Fruit fly (Drosophila melanogaster) whole organism: ENCODE data around the gene Gr9a.

Experiments
- Dll ChIP-seq: fragments of >200 bp; optimal IDR thresholded peaks from 2 replicates; lab custom pipeline; 2017
- EcR ChIP-seq, 2 experiments: fragments of >200 bp; optimal IDR thresholded peaks; 2 replicates each; lab custom pipeline; 2017; ENCODE audit warnings: missing biosample characterization in 2 of 2, missing genetic modification characterization in 2 of 2, missing genetic modification reagents in 2 of 2
- psq ChIP-seq: fragments of >200 bp; optimal IDR thresholded peaks from 2 replicates; lab custom pipeline; 2017

- TF ChIP-seq psq (lab: Kevin White, UChicago) (no peak), EcR (GFP tag; optimal IDR thresholded peaks at IDR 0.05; lab: Kevin White, UChicago) (no peak), Dll (no peak)
Observed at dm6 chrX:10021809-10022208, 39.6 kb upstream of the Gr9a start.
